Fruit fly (Drosophila melanogaster) whole organism, embryonic: ENCODE data around the gene Grasp65.

Source experiments
- B-H1 ChIP-seq: fragments of 200-800 bp; sonication (Bioruptor generic); IDR thresholded peaks from 3 replicates; pipeline ENCODE4 v1.3.6; 2022; ENCODE audit warnings: missing biosample characterization, missing genetic modification characterization
- CG10267 ChIP-seq: fragments of 200-800 bp; sonication (Bioruptor generic); optimal IDR thresholded peaks from 2 replicates; lab custom pipeline; 2018; ENCODE audit warnings: missing biosample characterization, mild to moderate bottlenecking, missing genetic modification characterization, moderate library complexity
- CG11456 ChIP-seq: fragments of 200-800 bp; sonication (Bioruptor generic); IDR thresholded peaks from 3 replicates; pipeline ENCODE4 v1.3.6; 2022; ENCODE audit warnings: missing biosample characterization, missing genetic modification characterization
- CG11560 ChIP-seq: fragments of 200-800 bp; sonication (Bioruptor generic); IDR thresholded peaks from 3 replicates; pipeline ENCODE4 v1.3.6; 2022; ENCODE audit warnings: missing biosample characterization, missing genetic modification characterization
- CG14441 ChIP-seq: fragments of 200-800 bp; sonication (Bioruptor generic); IDR thresholded peaks from 2 replicates; pipeline ENCODE4 v1.3.6; 2022; ENCODE audit warnings: missing biosample characterization, missing genetic modification characterization
- CG16813 ChIP-seq: fragments of 200-800 bp; sonication (Bioruptor generic); IDR thresholded peaks from 3 replicates; pipeline ENCODE4 v1.3.6; 2022; ENCODE audit warnings: missing biosample characterization, missing genetic modification characterization; ENCODE audit not compliant: partially characterized antibody
- CG17186 ChIP-seq: fragments of 200-800 bp; sonication (Bioruptor generic); optimal IDR thresholded peaks from 3 replicates; lab custom pipeline; 2017; ENCODE audit warnings: missing biosample characterization, missing genetic modification reagents, missing genetic modification characterization
- CG17568 ChIP-seq: fragments of 200-800 bp; sonication (Bioruptor generic); optimal IDR thresholded peaks from 2 replicates; lab custom pipeline; 2018; ENCODE audit warnings: missing biosample characterization, mild to moderate bottlenecking, missing genetic modification characterization, moderate library complexity
- CG17912 ChIP-seq: fragments of 200-800 bp; sonication (Bioruptor generic); optimal IDR thresholded peaks from 2 replicates; lab custom pipeline; 2018; ENCODE audit warnings: missing biosample characterization, mild to moderate bottlenecking, missing genetic modification characterization
- CG18262 ChIP-seq: fragments of 200-800 bp; optimal IDR thresholded peaks from 3 replicates; lab custom pipeline; 2019; ENCODE audit warnings: missing biosample characterization, mild to moderate bottlenecking, missing genetic modification characterization, moderate library complexity
- CG34422 ChIP-seq: fragments of 200-800 bp; sonication (Bioruptor generic); IDR thresholded peaks from 3 replicates; pipeline ENCODE4 v1.3.6; 2022; ENCODE audit warnings: missing biosample characterization, missing genetic modification characterization
- CG3995 ChIP-seq: fragments of 200-800 bp; sonication (Bioruptor generic); optimal IDR thresholded peaks from 3 replicates; lab custom pipeline; 2016; ENCODE audit warnings: missing biosample characterization, missing genetic modification characterization
- CG6175 ChIP-seq: fragments of 200-800 bp; sonication (Bioruptor generic); IDR thresholded peaks from 3 replicates; pipeline ENCODE4 v1.3.6; 2022; ENCODE audit warnings: missing biosample characterization, missing genetic modification characterization
- CG6683 ChIP-seq: fragments of 200-800 bp; sonication (Bioruptor generic); optimal IDR thresholded peaks from 2 replicates; lab custom pipeline; 2017; ENCODE audit warnings: missing biosample characterization, mild to moderate bottlenecking, missing genetic modification characterization, missing genetic modification reagents
- CG6689 ChIP-seq: fragments of 200-800 bp; sonication (Bioruptor generic); IDR thresholded peaks from 2 replicates; pipeline ENCODE4 v1.3.6; 2022; ENCODE audit warnings: missing biosample characterization, missing genetic modification characterization
- CG6791 ChIP-seq: fragments of 200-800 bp; sonication (Bioruptor generic); IDR thresholded peaks from 3 replicates; pipeline ENCODE4 v1.3.6; 2022; ENCODE audit warnings: missing biosample characterization, missing genetic modification characterization; ENCODE audit not compliant: partially characterized antibody
- CG7556 ChIP-seq: fragments of 200-800 bp; sonication (Bioruptor generic); optimal IDR thresholded peaks from 2 replicates; lab custom pipeline; 2017; ENCODE audit warnings: missing biosample characterization, mild to moderate bottlenecking, missing genetic modification characterization
- CG7928 ChIP-seq: fragments of 200-800 bp; sonication (Bioruptor generic); optimal IDR thresholded peaks from 2 replicates; lab custom pipeline; 2017; ENCODE audit warnings: missing biosample characterization, mild to moderate bottlenecking, missing genetic modification characterization
- CG8290 ChIP-seq, 3 experiments: fragments of 200-800 bp; sonication (Bioruptor generic); optimal IDR thresholded peaks; 2 replicates each; lab custom pipeline; 2016 to 2019; ENCODE audit warnings: missing biosample characterization in 3 of 3, missing genetic modification characterization in 3 of 3, mild to moderate bottlenecking in 2 of 3, moderate library complexity in 1 of 3
- CG8359 ChIP-seq: fragments of 200-800 bp; sonication (Bioruptor generic); optimal IDR thresholded peaks from 2 replicates; lab custom pipeline; 2017; ENCODE audit warnings: missing biosample characterization, mild to moderate bottlenecking, missing genetic modification characterization, borderline replicate concordance
- CG8388 ChIP-seq: fragments of 200-800 bp; sonication (Bioruptor generic); optimal IDR thresholded peaks from 2 replicates; lab custom pipeline; 2019; ENCODE audit warnings: missing biosample characterization, mild to moderate bottlenecking, missing genetic modification characterization, moderate library complexity
- CG9817 ChIP-seq: fragments of 200-800 bp; sonication (Bioruptor generic); optimal IDR thresholded peaks from 2 replicates; lab custom pipeline; 2018; ENCODE audit warnings: missing biosample characterization, mild to moderate bottlenecking, missing genetic modification characterization, moderate library complexity
- CTCF ChIP-seq: fragments of 200-800 bp; sonication (Bioruptor generic); optimal IDR thresholded peaks from 2 replicates; lab custom pipeline; 2017; ENCODE audit warnings: missing biosample characterization, mild to moderate bottlenecking, missing genetic modification characterization, moderate library complexity
- Chrac-16 ChIP-seq: fragments of 200-800 bp; sonication (Bioruptor generic); optimal IDR thresholded peaks from 3 replicates; lab custom pipeline; 2016; ENCODE audit warnings: missing biosample characterization, missing genetic modification characterization
- E2f1 ChIP-seq: fragments of 200-800 bp; sonication (Bioruptor generic); IDR thresholded peaks from 2 replicates; pipeline ENCODE4 v1.3.6; 2022; ENCODE audit warnings: missing biosample characterization, missing genetic modification characterization
- Gug ChIP-seq: fragments of 200-800 bp; sonication (Bioruptor generic); IDR thresholded peaks from 4 replicates; pipeline ENCODE4 v1.3.6; 2022; ENCODE audit warnings: missing biosample characterization, missing genetic modification characterization
- HLH54F ChIP-seq: fragments of 200-800 bp; sonication (Bioruptor generic); optimal IDR thresholded peaks from 3 replicates; lab custom pipeline; 2016; ENCODE audit warnings: missing biosample characterization, missing genetic modification characterization
- Hmr ChIP-seq: fragments of 200-800 bp; sonication (Bioruptor generic); optimal IDR thresholded peaks from 3 replicates; lab custom pipeline; 2017; ENCODE audit warnings: mild to moderate bottlenecking, missing biosample characterization, missing genetic modification reagents, missing genetic modification characterization
- Lim3 ChIP-seq: fragments of 200-800 bp; sonication (Bioruptor generic); IDR thresholded peaks from 2 replicates; pipeline ENCODE4 v1.3.6; 2022; ENCODE audit warnings: missing biosample characterization, missing genetic modification characterization
- MBD-R2 ChIP-seq: fragments of 200-800 bp; sonication (Bioruptor generic); IDR thresholded peaks from 2 replicates; pipeline ENCODE4 v1.3.6; 2022; ENCODE audit warnings: missing biosample characterization, missing genetic modification characterization
- Mes4 ChIP-seq: fragments of 200-800 bp; sonication (Bioruptor generic); optimal IDR thresholded peaks from 2 replicates; lab custom pipeline; 2016; ENCODE audit warnings: missing biosample characterization, missing genetic modification characterization
- Nf-YC ChIP-seq: fragments of 200-800 bp; optimal IDR thresholded peaks from 3 replicates; lab custom pipeline; 2019; ENCODE audit warnings: missing biosample characterization, mild to moderate bottlenecking, missing genetic modification characterization, moderate library complexity
- Oli ChIP-seq: fragments of 200-800 bp; sonication (Bioruptor generic); optimal IDR thresholded peaks from 2 replicates; lab custom pipeline; 2018; ENCODE audit warnings: missing biosample characterization, mild to moderate bottlenecking, missing genetic modification characterization, moderate library complexity
- Scr ChIP-seq: fragments of 200-800 bp; sonication (Bioruptor generic); IDR thresholded peaks from 2 replicates; pipeline ENCODE4 v1.3.6; 2022; ENCODE audit warnings: missing biosample characterization, missing genetic modification characterization; ENCODE audit not compliant: partially characterized antibody
- YL-1 ChIP-seq: fragments of 200-800 bp; sonication (Bioruptor generic); optimal IDR thresholded peaks from 3 replicates; lab custom pipeline; 2017; ENCODE audit warnings: missing biosample characterization, mild to moderate bottlenecking, missing genetic modification characterization
- dimm ChIP-seq: fragments of 200-800 bp; sonication (Bioruptor generic); IDR thresholded peaks from 2 replicates; pipeline ENCODE4 v1.3.6; 2022; ENCODE audit warnings: missing biosample characterization, missing genetic modification characterization
- dysf ChIP-seq: fragments of 200-800 bp; sonication (Bioruptor generic); IDR thresholded peaks from 3 replicates; pipeline ENCODE4 v1.3.6; 2022; ENCODE audit warnings: missing biosample characterization, missing genetic modification characterization
- fd3F ChIP-seq: fragments of 200-800 bp; sonication (Bioruptor generic); optimal IDR thresholded peaks from 2 replicates; lab custom pipeline; 2018; ENCODE audit warnings: missing biosample characterization, mild to moderate bottlenecking, missing genetic modification characterization, moderate library complexity
- gce ChIP-seq: fragments of 200-800 bp; sonication (Bioruptor generic); IDR thresholded peaks from 3 replicates; pipeline ENCODE4 v1.3.6; 2022; ENCODE audit warnings: missing biosample characterization, missing genetic modification characterization
- insv ChIP-seq, 2 experiments: fragments of 200-800 bp; sonication (Bioruptor generic); optimal IDR thresholded peaks; 3 replicates each; lab custom pipeline; 2016 to 2018; ENCODE audit warnings: missing biosample characterization in 2 of 2, missing genetic modification characterization in 2 of 2
- lola ChIP-seq, 3 experiments: fragments of >200 bp in 2 of 3; fragments of 200-800 bp in 1 of 3; sonication (Bioruptor generic) in 1 of 3; optimal IDR thresholded peaks; 2 replicates each; lab custom pipeline; 2017 to 2019; ENCODE audit warnings: missing biosample characterization in 3 of 3, missing genetic modification characterization in 3 of 3, mild to moderate bottlenecking in 1 of 3, moderate library complexity in 1 of 3
- mam ChIP-seq: fragments of 200-800 bp; sonication (Bioruptor generic); optimal IDR thresholded peaks from 3 replicates; lab custom pipeline; 2016; ENCODE audit warnings: missing biosample characterization, missing genetic modification characterization
- mld ChIP-seq: fragments of 200-800 bp; sonication (Bioruptor generic); IDR thresholded peaks from 3 replicates; pipeline ENCODE4 v1.3.6; 2022; ENCODE audit warnings: missing biosample characterization, missing genetic modification characterization; ENCODE audit not compliant: partially characterized antibody
- nmo ChIP-seq: fragments of 200-800 bp; sonication (Bioruptor generic); optimal IDR thresholded peaks from 2 replicates; lab custom pipeline; 2018; ENCODE audit warnings: missing biosample characterization, mild to moderate bottlenecking, missing genetic modification characterization, moderate library complexity
- onecut ChIP-seq: fragments of 200-800 bp; sonication (Bioruptor generic); IDR thresholded peaks from 2 replicates; pipeline ENCODE4 v1.3.6; 2022; ENCODE audit warnings: missing biosample characterization, missing genetic modification characterization
- pfk ChIP-seq: fragments of 200-800 bp; sonication (Bioruptor generic); optimal IDR thresholded peaks from 2 replicates; lab custom pipeline; 2018; ENCODE audit warnings: missing biosample characterization, mild to moderate bottlenecking, missing genetic modification characterization, moderate library complexity
- phol ChIP-seq: fragments of 200-800 bp; sonication (Bioruptor generic); optimal IDR thresholded peaks from 3 replicates; lab custom pipeline; 2018; ENCODE audit warnings: missing biosample characterization, mild to moderate bottlenecking, missing genetic modification characterization, moderate library complexity
- scrt ChIP-seq: fragments of 200-800 bp; sonication (Bioruptor generic); optimal IDR thresholded peaks from 2 replicates; lab custom pipeline; 2018; ENCODE audit warnings: missing biosample characterization, mild to moderate bottlenecking, missing genetic modification characterization, moderate library complexity
- so ChIP-seq: fragments of 200-800 bp; sonication (Bioruptor generic); IDR thresholded peaks from 3 replicates; pipeline ENCODE4 v1.3.6; 2022; ENCODE audit warnings: missing biosample characterization, missing genetic modification characterization
- tup ChIP-seq: fragments of 200-800 bp; sonication (Bioruptor generic); optimal IDR thresholded peaks from 2 replicates; lab custom pipeline; 2016; ENCODE audit warnings: missing biosample characterization, mild to moderate bottlenecking, missing genetic modification characterization, moderate library complexity
- twi ChIP-seq: fragments of 200-800 bp; optimal IDR thresholded peaks from 2 replicates; lab custom pipeline; 2019; ENCODE audit warnings: missing biosample characterization, mild to moderate bottlenecking, missing genetic modification characterization, moderate library complexity

Gene Grasp65

dm6 chr3L:19914833-19915232, 9.9 kb upstream of the Grasp65 start, which contains the start of gene Rpn1 (continued):
- TF ChIP-seq CG8359: no peak
- no peak for TF ChIP-seq pfk (GFP tag; lab: Kevin White, UChicago)
- no peak for TF ChIP-seq insv (GFP tag; optimal IDR thresholded peaks at IDR 0.05; lab: Kevin White, UChicago)
- peak; percentile 33 for TF ChIP-seq nmo (GFP tag; lab: Kevin White, UChicago)
- no peak for TF ChIP-seq CG6683 (GFP tag; lab: Kevin White, UChicago)
- TF ChIP-seq Scr: peak; percentile 59
- TF ChIP-seq lola (GFP tag; optimal IDR thresholded peaks at IDR 0.05; lab: Kevin White, UChicago): no peak
- no peak for TF ChIP-seq Gug (GFP tag; lab: Robert Waterston, UW)
- no peak for TF ChIP-seq CG17568 (GFP tag; lab: Kevin White, UChicago)
- TF ChIP-seq CG10267 (tag; lab: Kevin White, UChicago): peak; percentile 17
- TF ChIP-seq so (GFP tag; lab: Robert Waterston, UW): peak; percentile 53; the same call in 1 of the 3 replicates
- no peak for TF ChIP-seq CTCF (GFP tag; lab: Kevin White, UChicago)
- no peak for TF ChIP-seq Nf-YC (tag; lab: Kevin White, UChicago)
- no peak for TF ChIP-seq gce (GFP tag; lab: Robert Waterston, UW)
- no peak for TF ChIP-seq CG11560 (tag; lab: Robert Waterston, UW)
- no peak for TF ChIP-seq CG6175 (GFP tag; lab: Robert Waterston, UW)
- no peak for TF ChIP-seq mld (GFP tag; lab: Robert Waterston, UW)
- TF ChIP-seq Mes4: no peak
- TF ChIP-seq CG34422 (GFP tag; lab: Robert Waterston, UW): no peak
- no peak for TF ChIP-seq Oli (tag; lab: Kevin White, UChicago)
- TF ChIP-seq YL-1 (GFP tag; lab: Kevin White, UChicago): peak; percentile 53
- TF ChIP-seq CG14441 (GFP tag; lab: Robert Waterston, UW): no peak
- no peak for TF ChIP-seq CG18262 (tag; lab: Kevin White, UChicago)
- no peak for TF ChIP-seq Lim3 (GFP tag; lab: Robert Waterston, UW)
- no peak for TF ChIP-seq fd3F (GFP tag; lab: Kevin White, UChicago)
- TF ChIP-seq E2f1: no peak
- peak; percentile 30 for TF ChIP-seq CG8290 (GFP tag; optimal IDR thresholded peaks at IDR 0.05; lab: Kevin White, UChicago)
- no peak for TF ChIP-seq CG8290 (tag; optimal IDR thresholded peaks at IDR 0.05; lab: Kevin White, UChicago)
- no peak for TF ChIP-seq twi (tag; lab: Kevin White, UChicago)
- peak; percentile 62; the same call in 1 of the 3 replicates for TF ChIP-seq CG6791 (GFP tag; lab: Robert Waterston, UW)
- TF ChIP-seq HLH54F: no peak
- TF ChIP-seq mam (GFP tag; lab: Kevin White, UChicago): peak; percentile 39
- TF ChIP-seq CG8388 (GFP tag; lab: Kevin White, UChicago): no peak
- TF ChIP-seq CG9817 (tag; lab: Kevin White, UChicago): no peak
- TF ChIP-seq CG7928 (GFP tag; lab: Kevin White, UChicago): no peak
- TF ChIP-seq CG3995: peak; percentile 98
- peak; percentile 39 for TF ChIP-seq phol
- TF ChIP-seq onecut (GFP tag; lab: Robert Waterston, UW): peak; percentile 88
- no peak for TF ChIP-seq CG17912
- TF ChIP-seq CG17186 (GFP tag; lab: Kevin White, UChicago): peak; percentile 21
- TF ChIP-seq B-H1 (GFP tag; lab: Robert Waterston, UW): no peak
- peak; percentile 91 for TF ChIP-seq MBD-R2
- TF ChIP-seq CG6689 (GFP tag; lab: Robert Waterston, UW): no peak
- TF ChIP-seq CG16813 (GFP tag; lab: Robert Waterston, UW): peak; percentile 60; the same call in 2 of the 3 replicates
- TF ChIP-seq CG7556 (GFP tag; lab: Kevin White, UChicago): no peak
- no peak for TF ChIP-seq Hmr (GFP tag; lab: Kevin White, UChicago)
- TF ChIP-seq tup (GFP tag; lab: Kevin White, UChicago): no peak
- TF ChIP-seq CG11456: no peak
- TF ChIP-seq Chrac-16 (GFP tag; lab: Kevin White, UChicago): no peak
- no peak for TF ChIP-seq scrt
- no peak for TF ChIP-seq dimm (GFP tag; lab: Robert Waterston, UW)
- no peak for TF ChIP-seq dysf
